Fruit fly (Drosophila melanogaster) whole organism, embryonic: ENCODE data around the gene dj-1beta.

Source experiments
- Atf6 ChIP-seq: fragments of 200-800 bp; sonication (Bioruptor generic); IDR thresholded peaks from 2 replicates; pipeline ENCODE4 v1.3.6; 2022; ENCODE audit warnings: missing biosample characterization, missing genetic modification characterization
- Blimp-1 ChIP-seq: fragments of 200-800 bp; sonication (Bioruptor generic); optimal IDR thresholded peaks from 3 replicates; lab custom pipeline; 2018; ENCODE audit warnings: missing biosample characterization, missing genetic modification characterization, mild to moderate bottlenecking, moderate library complexity, missing genetic modification reagents
- CG10267 ChIP-seq: fragments of 200-800 bp; sonication (Bioruptor generic); optimal IDR thresholded peaks from 2 replicates; lab custom pipeline; 2018; ENCODE audit warnings: missing biosample characterization, mild to moderate bottlenecking, missing genetic modification characterization, moderate library complexity
- CG10366 ChIP-seq: fragments of 200-800 bp; sonication (Bioruptor generic); IDR thresholded peaks from 2 replicates; pipeline ENCODE4 v1.3.6; 2022; ENCODE audit warnings: missing biosample characterization, missing genetic modification characterization
- CG11504 ChIP-seq: fragments of 200-800 bp; sonication (Bioruptor generic); optimal IDR thresholded peaks from 3 replicates; lab custom pipeline; 2019; ENCODE audit warnings: missing biosample characterization, mild to moderate bottlenecking, missing genetic modification characterization, moderate library complexity
- CG12155 ChIP-seq: fragments of 200-800 bp; sonication (Bioruptor generic); optimal IDR thresholded peaks from 3 replicates; lab custom pipeline; 2016; ENCODE audit warnings: missing biosample characterization, missing genetic modification characterization
- CG12391 ChIP-seq: fragments of 200-800 bp; sonication (Bioruptor generic); optimal IDR thresholded peaks from 3 replicates; lab custom pipeline; 2018; ENCODE audit warnings: missing biosample characterization, mild to moderate bottlenecking, missing genetic modification characterization, moderate library complexity
- CG13424 ChIP-seq: fragments of 200-800 bp; sonication (Bioruptor generic); optimal IDR thresholded peaks from 2 replicates; lab custom pipeline; 2019; ENCODE audit warnings: missing biosample characterization, mild to moderate bottlenecking, missing genetic modification characterization, moderate library complexity
- CG15601 ChIP-seq: fragments of 200-800 bp; sonication (Bioruptor generic); optimal IDR thresholded peaks from 3 replicates; lab custom pipeline; 2019; ENCODE audit warnings: missing biosample characterization, mild to moderate bottlenecking, missing genetic modification characterization, moderate library complexity
- CG1602 ChIP-seq: fragments of 200-800 bp; sonication (Bioruptor generic); optimal IDR thresholded peaks from 3 replicates; lab custom pipeline; 2016; ENCODE audit warnings: missing biosample characterization, missing genetic modification characterization
- CG17568 ChIP-seq: fragments of 200-800 bp; sonication (Bioruptor generic); optimal IDR thresholded peaks from 2 replicates; lab custom pipeline; 2018; ENCODE audit warnings: missing biosample characterization, mild to moderate bottlenecking, missing genetic modification characterization, moderate library complexity
- CG32772 ChIP-seq: fragments of 200-800 bp; sonication (Bioruptor generic); IDR thresholded peaks from 2 replicates; pipeline ENCODE4 v1.3.6; 2022; ENCODE audit warnings: missing biosample characterization, missing genetic modification characterization
- CG4854 ChIP-seq: fragments of 200-800 bp; sonication (Bioruptor generic); optimal IDR thresholded peaks from 2 replicates; lab custom pipeline; 2016; ENCODE audit warnings: missing biosample characterization, missing genetic modification characterization, inconsistent platforms
- CG7556 ChIP-seq: fragments of 200-800 bp; sonication (Bioruptor generic); optimal IDR thresholded peaks from 2 replicates; lab custom pipeline; 2017; ENCODE audit warnings: missing biosample characterization, mild to moderate bottlenecking, missing genetic modification characterization
- CG9797 ChIP-seq: fragments of 200-800 bp; sonication (Bioruptor generic); optimal IDR thresholded peaks from 3 replicates; lab custom pipeline; 2018; ENCODE audit warnings: missing biosample characterization, mild to moderate bottlenecking, missing genetic modification characterization
- Dek ChIP-seq: fragments of 200-800 bp; sonication (Bioruptor generic); optimal IDR thresholded peaks from 3 replicates; lab custom pipeline; 2019; ENCODE audit warnings: missing biosample characterization, mild to moderate bottlenecking, missing genetic modification characterization, moderate library complexity
- Doc3 ChIP-seq: fragments of 200-800 bp; sonication (Bioruptor generic); IDR thresholded peaks from 3 replicates; pipeline ENCODE4 v1.3.6; 2022; ENCODE audit warnings: missing biosample characterization, missing genetic modification characterization; ENCODE audit not compliant: partially characterized antibody
- E2f2 ChIP-seq: fragments of 200-800 bp; sonication (Bioruptor generic); IDR thresholded peaks from 2 replicates; pipeline ENCODE4 v1.3.6; 2022; ENCODE audit warnings: missing biosample characterization, missing genetic modification characterization
- Elba2 ChIP-seq: fragments of 200-800 bp; sonication (Bioruptor generic); optimal IDR thresholded peaks from 3 replicates; lab custom pipeline; 2016; ENCODE audit warnings: missing biosample characterization, missing genetic modification characterization
- Ets65A ChIP-seq: fragments of 200-800 bp; sonication (Bioruptor generic); peaks from one replicate; lab custom pipeline; 2016; ENCODE audit warnings: missing biosample characterization, missing genetic modification characterization
- HHEX ChIP-seq: fragments of 200-800 bp; sonication (Bioruptor generic); optimal IDR thresholded peaks from 3 replicates; lab custom pipeline; 2017; ENCODE audit warnings: missing biosample characterization, mild to moderate bottlenecking, missing genetic modification characterization, missing genetic modification reagents
- HLH3B ChIP-seq: fragments of 200-800 bp; sonication (Bioruptor generic); IDR thresholded peaks from 2 replicates; pipeline ENCODE4 v1.3.6; 2022; ENCODE audit warnings: missing biosample characterization, missing genetic modification characterization
- Hr51 ChIP-seq, 2 experiments: fragments of 200-800 bp; sonication (Bioruptor generic); optimal IDR thresholded peaks; 2 replicates in 1 of 2; 3 replicates in 1 of 2; lab custom pipeline; 2016 to 2018; ENCODE audit warnings: missing biosample characterization in 2 of 2, missing genetic modification characterization in 2 of 2, mild to moderate bottlenecking in 1 of 2, moderate library complexity in 1 of 2
- Med ChIP-seq: fragments of 200-800 bp; sonication (Bioruptor generic); peaks from one replicate; lab custom pipeline; 2016; ENCODE audit warnings: missing biosample characterization, missing genetic modification characterization, mild to moderate bottlenecking, inconsistent platforms, moderate library complexity
- Meics ChIP-seq: fragments of 200-800 bp; sonication (Bioruptor generic); optimal IDR thresholded peaks from 2 replicates; lab custom pipeline; 2017; ENCODE audit warnings: missing biosample characterization, mild to moderate bottlenecking, missing genetic modification characterization
- PHDP ChIP-seq: fragments of 200-800 bp; sonication (Bioruptor generic); optimal IDR thresholded peaks from 3 replicates; lab custom pipeline; 2018; ENCODE audit warnings: missing biosample characterization, mild to moderate bottlenecking, missing genetic modification characterization, moderate library complexity
- Rfx ChIP-seq: fragments of 200-800 bp; sonication (Bioruptor generic); IDR thresholded peaks from 2 replicates; pipeline ENCODE4 v1.3.6; 2022; ENCODE audit warnings: missing biosample characterization, missing genetic modification characterization
- Sox100B ChIP-seq: fragments of 200-800 bp; sonication (Bioruptor generic); optimal IDR thresholded peaks from 3 replicates; lab custom pipeline; 2018; ENCODE audit warnings: missing biosample characterization, mild to moderate bottlenecking, missing genetic modification characterization
- bigmax ChIP-seq: fragments of 200-800 bp; sonication (Bioruptor generic); optimal IDR thresholded peaks from 2 replicates; lab custom pipeline; 2018; ENCODE audit warnings: missing biosample characterization, mild to moderate bottlenecking, missing genetic modification characterization
- cato ChIP-seq: fragments of 200-800 bp; sonication (Bioruptor generic); optimal IDR thresholded peaks from 2 replicates; lab custom pipeline; 2016; ENCODE audit warnings: missing biosample characterization, missing genetic modification characterization, borderline replicate concordance
- cwo ChIP-seq: fragments of 200-800 bp; sonication (Bioruptor generic); optimal IDR thresholded peaks from 3 replicates; lab custom pipeline; 2017; ENCODE audit warnings: missing biosample characterization, missing genetic modification characterization, mild to moderate bottlenecking, moderate library complexity, missing genetic modification reagents
- fd3F ChIP-seq: fragments of 200-800 bp; sonication (Bioruptor generic); optimal IDR thresholded peaks from 2 replicates; lab custom pipeline; 2018; ENCODE audit warnings: missing biosample characterization, mild to moderate bottlenecking, missing genetic modification characterization, moderate library complexity
- gcm ChIP-seq: fragments of 200-800 bp; sonication (Bioruptor generic); optimal IDR thresholded peaks from 2 replicates; lab custom pipeline; 2019; ENCODE audit warnings: missing biosample characterization, mild to moderate bottlenecking, missing genetic modification characterization, moderate library complexity
- grau ChIP-seq: fragments of 200-800 bp; optimal IDR thresholded peaks from 3 replicates; lab custom pipeline; 2019; ENCODE audit warnings: missing biosample characterization, mild to moderate bottlenecking, missing genetic modification characterization, moderate library complexity
- ind ChIP-seq: fragments of 200-800 bp; sonication (Bioruptor generic); optimal IDR thresholded peaks from 3 replicates; lab custom pipeline; 2016; ENCODE audit warnings: missing biosample characterization, missing genetic modification characterization
- lab ChIP-seq: fragments of 200-800 bp; sonication (Bioruptor generic); optimal IDR thresholded peaks from 3 replicates; lab custom pipeline; 2017; ENCODE audit warnings: missing biosample characterization, missing genetic modification characterization, mild to moderate bottlenecking, moderate library complexity, missing genetic modification reagents
- nerfin-1 ChIP-seq: fragments of 200-800 bp; sonication (Bioruptor generic); optimal IDR thresholded peaks from 3 replicates; lab custom pipeline; 2019; ENCODE audit warnings: missing biosample characterization, mild to moderate bottlenecking, missing genetic modification characterization, moderate library complexity
- nmo ChIP-seq: fragments of 200-800 bp; sonication (Bioruptor generic); optimal IDR thresholded peaks from 2 replicates; lab custom pipeline; 2018; ENCODE audit warnings: missing biosample characterization, mild to moderate bottlenecking, missing genetic modification characterization, moderate library complexity
- org-1 ChIP-seq: fragments of 200-800 bp; sonication (Bioruptor generic); optimal IDR thresholded peaks from 2 replicates; lab custom pipeline; 2017; ENCODE audit warnings: missing biosample characterization, missing genetic modification characterization
- pan ChIP-seq, 4 experiments: fragments of >200 bp in 3 of 4; fragments of 200-800 bp in 1 of 4; sonication (Bioruptor generic) in 1 of 4; optimal IDR thresholded peaks in 3 of 4; IDR thresholded peaks in 1 of 4; 2 replicates each; pipeline versions ENCODE4 v1.3.6 to Lab custom; 2017 to 2022; ENCODE audit warnings: missing biosample characterization in 2 of 4, missing genetic modification characterization in 2 of 4, mixed read lengths in 1 of 4
- pum ChIP-seq: fragments of 200-800 bp; sonication (Bioruptor generic); optimal IDR thresholded peaks from 2 replicates; lab custom pipeline; 2016; ENCODE audit warnings: missing biosample characterization, missing genetic modification characterization
- sd ChIP-seq: fragments of 200-800 bp; sonication (Bioruptor generic); optimal IDR thresholded peaks from 3 replicates; lab custom pipeline; 2018; ENCODE audit warnings: missing biosample characterization, mild to moderate bottlenecking, missing genetic modification characterization, moderate library complexity
- sens-2 ChIP-seq: fragments of 200-800 bp; sonication (Bioruptor generic); IDR thresholded peaks from 2 replicates; pipeline ENCODE4 v1.3.6; 2022; ENCODE audit warnings: missing biosample characterization, missing genetic modification characterization
- sisA ChIP-seq: fragments of 200-800 bp; sonication (Bioruptor generic); IDR thresholded peaks from 2 replicates; pipeline ENCODE4 v1.3.6; 2022; ENCODE audit warnings: missing biosample characterization, missing genetic modification characterization
- sug ChIP-seq: fragments of 200-800 bp; optimal IDR thresholded peaks from 2 replicates; lab custom pipeline; 2019; ENCODE audit warnings: missing biosample characterization, mild to moderate bottlenecking, missing genetic modification characterization, moderate library complexity
- tap ChIP-seq: fragments of 200-800 bp; optimal IDR thresholded peaks from 3 replicates; lab custom pipeline; 2019; ENCODE audit warnings: missing biosample characterization, mild to moderate bottlenecking, missing genetic modification characterization, moderate library complexity
- twi ChIP-seq: fragments of 200-800 bp; optimal IDR thresholded peaks from 2 replicates; lab custom pipeline; 2019; ENCODE audit warnings: missing biosample characterization, mild to moderate bottlenecking, missing genetic modification characterization, moderate library complexity

Gene dj-1beta

dm6 chr3R:30812401-30813207, 5.7 kb downstream of the dj-1beta start (continued):
- peak; percentile 12 for TF ChIP-seq cato (GFP tag; lab: Kevin White, UChicago)
- TF ChIP-seq Dek (tag; lab: Kevin White, UChicago) = peak; percentile 12
- peak; percentile 32 for TF ChIP-seq CG10267 (tag; lab: Kevin White, UChicago)
- no peak for TF ChIP-seq HLH3B
- TF ChIP-seq Rfx (GFP tag; lab: Robert Waterston, UW) = 0 out of 2 replicates have a peak, but pooled peaks have one; percentile 9
- peak; percentile 6 for TF ChIP-seq Meics
- peak; percentile 55 for TF ChIP-seq Ets65A (GFP tag; lab: Kevin White, UChicago)
- TF ChIP-seq gcm (GFP tag; lab: Kevin White, UChicago) = no peak
- peak; percentile 8 for TF ChIP-seq CG7556 (GFP tag; lab: Kevin White, UChicago)
- no peak for TF ChIP-seq twi (tag; lab: Kevin White, UChicago)
- no peak for TF ChIP-seq CG32772 (GFP tag; lab: Robert Waterston, UW)
- TF ChIP-seq sd (tag; lab: Kevin White, UChicago) = peak; percentile 50
- TF ChIP-seq CG12391 = peak; percentile 67
- peak; percentile 72 for TF ChIP-seq CG11504 (tag; lab: Kevin White, UChicago)
- no peak for TF ChIP-seq CG4854 (GFP tag; lab: Kevin White, UChicago)
- no peak for TF ChIP-seq pan (optimal IDR thresholded peaks at IDR 0.05; lab: Kevin White, UChicago)
- TF ChIP-seq pan (GFP tag; optimal IDR thresholded peaks at IDR 0.05 in 1 of 2, IDR thresholded peaks at IDR 0.05 in 1 of 2) = peak in 1 of 2 experiments; percentile 10
- TF ChIP-seq CG12155 (GFP tag; lab: Kevin White, UChicago) = peak; percentile 44
- TF ChIP-seq nerfin-1 = no peak
- peak; percentile 13 for TF ChIP-seq Sox100B (GFP tag; lab: Kevin White, UChicago)
- TF ChIP-seq sens-2 (GFP tag; lab: Robert Waterston, UW) = 0 out of 2 replicates have a peak, but pooled peaks have one; percentile 14
- TF ChIP-seq CG15601 (tag; lab: Kevin White, UChicago) = peak; percentile 99
- TF ChIP-seq CG13424 (tag; lab: Kevin White, UChicago) = peak; percentile 51
- peak; percentile 24 for TF ChIP-seq org-1 (GFP tag; lab: Kevin White, UChicago)
- TF ChIP-seq pum (GFP tag; lab: Kevin White, UChicago) = no peak
- TF ChIP-seq CG10366 = peak; percentile 43; the same call in 1 of the 2 replicates
- TF ChIP-seq Atf6 (GFP tag; lab: Robert Waterston, UW) = peak; percentile 50; the same call in 1 of the 2 replicates
- peak; percentile 71 for TF ChIP-seq Blimp-1 (GFP tag; lab: Kevin White, UChicago)
- no peak for TF ChIP-seq HHEX (GFP tag; lab: Kevin White, UChicago)
- TF ChIP-seq E2f2 (GFP tag; lab: Robert Waterston, UW) = 0 out of 2 replicates have a peak, but pooled peaks have one; percentile 28
- TF ChIP-seq grau (tag; lab: Kevin White, UChicago) = peak; percentile 54
- peak; percentile 28 for TF ChIP-seq CG1602 (GFP tag; lab: Kevin White, UChicago)
- TF ChIP-seq CG17568 (GFP tag; lab: Kevin White, UChicago) = peak; percentile 6
- no peak for TF ChIP-seq sug
- peak; percentile 47; the same call in 1 of the 2 replicates for TF ChIP-seq sisA (GFP tag; lab: Robert Waterston, UW)
- TF ChIP-seq Hr51 (GFP tag; optimal IDR thresholded peaks at IDR 0.05; lab: Kevin White, UChicago) = peak in 1 of 2 experiments; percentile 78
- no peak for TF ChIP-seq fd3F
- peak; percentile 44 for TF ChIP-seq nmo (GFP tag; lab: Kevin White, UChicago)
- TF ChIP-seq Doc3 (GFP tag; lab: Robert Waterston, UW) = no peak
- no peak for TF ChIP-seq Elba2 (GFP tag; lab: Kevin White, UChicago)
- TF ChIP-seq bigmax = no peak
- no peak for TF ChIP-seq CG9797 (GFP tag; lab: Kevin White, UChicago)
- TF ChIP-seq ind (GFP tag; lab: Kevin White, UChicago) = peak; percentile 47
- peak; percentile 44 for TF ChIP-seq lab (GFP tag; lab: Kevin White, UChicago)
- peak; percentile 6 for TF ChIP-seq cwo (GFP tag; lab: Kevin White, UChicago)
- TF ChIP-seq PHDP (tag; lab: Kevin White, UChicago) = peak; percentile 47
- TF ChIP-seq tap (tag; lab: Kevin White, UChicago) = peak; percentile 29
- TF ChIP-seq Med = peak; percentile 75
